Fruit fly (Drosophila melanogaster) whole organism, embryonic: ENCODE results near the gene CG43051.
A peak's percentile ranks its signal among the peaks of the same experiment; 100 is the strongest.

Experiments
- Atf3 ChIP-seq: fragments of 200-800 bp; sonication (Bioruptor generic); optimal IDR thresholded peaks from 3 replicates; lab custom pipeline; 2016; ENCODE audit warnings: missing biosample characterization, missing genetic modification characterization
- CG10267 ChIP-seq: fragments of 200-800 bp; sonication (Bioruptor generic); optimal IDR thresholded peaks from 2 replicates; lab custom pipeline; 2018; ENCODE audit warnings: missing biosample characterization, mild to moderate bottlenecking, missing genetic modification characterization, moderate library complexity
- CG10431 ChIP-seq: fragments of 200-800 bp; sonication (Bioruptor generic); optimal IDR thresholded peaks from 3 replicates; lab custom pipeline; 2018; ENCODE audit warnings: missing biosample characterization, mild to moderate bottlenecking, missing genetic modification characterization
- CG11093 ChIP-seq: fragments of 200-800 bp; sonication (Bioruptor generic); IDR thresholded peaks from 3 replicates; pipeline ENCODE4 v1.3.6; 2022; ENCODE audit warnings: missing biosample characterization, missing genetic modification characterization
- CG11696 ChIP-seq: fragments of 200-800 bp; sonication (Bioruptor generic); IDR thresholded peaks from 2 replicates; pipeline ENCODE4 v1.3.6; 2022; ENCODE audit warnings: missing biosample characterization, missing genetic modification characterization
- CG12155 ChIP-seq: fragments of 200-800 bp; sonication (Bioruptor generic); optimal IDR thresholded peaks from 3 replicates; lab custom pipeline; 2016; ENCODE audit warnings: missing biosample characterization, missing genetic modification characterization
- CG12744 ChIP-seq: fragments of 200-800 bp; sonication (Bioruptor generic); optimal IDR thresholded peaks from 2 replicates; lab custom pipeline; 2016; ENCODE audit warnings: missing biosample characterization, missing genetic modification characterization
- CG13123 ChIP-seq: fragments of 200-800 bp; sonication (Bioruptor generic); optimal IDR thresholded peaks from 2 replicates; lab custom pipeline; 2016; ENCODE audit warnings: missing biosample characterization, missing genetic modification characterization
- CG13894 ChIP-seq: fragments of 200-800 bp; sonication (Bioruptor generic); optimal IDR thresholded peaks from 3 replicates; lab custom pipeline; 2018; ENCODE audit warnings: missing biosample characterization, mild to moderate bottlenecking, missing genetic modification characterization, moderate library complexity
- CG14050 ChIP-seq: fragments of 200-800 bp; sonication (Bioruptor generic); IDR thresholded peaks from 3 replicates; pipeline ENCODE4 v1.3.6; 2022; ENCODE audit warnings: missing biosample characterization, missing genetic modification characterization
- CG14710 ChIP-seq: fragments of 200-800 bp; sonication (Bioruptor generic); optimal IDR thresholded peaks from 3 replicates; lab custom pipeline; 2019; ENCODE audit warnings: missing biosample characterization, mild to moderate bottlenecking, missing genetic modification characterization, moderate library complexity
- CG14965 ChIP-seq: fragments of 200-800 bp; sonication (Bioruptor generic); optimal IDR thresholded peaks from 2 replicates; lab custom pipeline; 2016; ENCODE audit warnings: missing biosample characterization, missing genetic modification characterization, borderline replicate concordance
- CG16863 ChIP-seq: fragments of 200-800 bp; sonication (Bioruptor generic); optimal IDR thresholded peaks from 3 replicates; lab custom pipeline; 2016; ENCODE audit warnings: missing biosample characterization, missing genetic modification characterization
- CG17802 ChIP-seq: fragments of 200-800 bp; sonication (Bioruptor generic); optimal IDR thresholded peaks from 2 replicates; lab custom pipeline; 2018; ENCODE audit warnings: missing biosample characterization, mild to moderate bottlenecking, missing genetic modification characterization, moderate library complexity
- CG17829 ChIP-seq: fragments of 200-800 bp; optimal IDR thresholded peaks from 2 replicates; lab custom pipeline; 2019; ENCODE audit warnings: missing biosample characterization, mild to moderate bottlenecking, missing genetic modification characterization, moderate library complexity
- CG2202 ChIP-seq: fragments of 200-800 bp; sonication (Bioruptor generic); optimal IDR thresholded peaks from 2 replicates; lab custom pipeline; 2018; ENCODE audit warnings: missing biosample characterization, mild to moderate bottlenecking, missing genetic modification characterization
- CG32532 ChIP-seq: fragments of 200-800 bp; sonication (Bioruptor generic); IDR thresholded peaks from 2 replicates; pipeline ENCODE4 v1.3.6; 2022; ENCODE audit warnings: missing biosample characterization, missing genetic modification characterization
- CG3281 ChIP-seq: fragments of 200-800 bp; sonication (Bioruptor generic); optimal IDR thresholded peaks from 3 replicates; lab custom pipeline; 2017; ENCODE audit warnings: missing biosample characterization, mild to moderate bottlenecking, missing genetic modification characterization
- CG33557 ChIP-seq: fragments of 200-800 bp; sonication (Bioruptor generic); optimal IDR thresholded peaks from 2 replicates; lab custom pipeline; 2019; ENCODE audit warnings: missing biosample characterization, mild to moderate bottlenecking, missing genetic modification characterization, moderate library complexity
- CG34224 ChIP-seq: fragments of 200-800 bp; sonication (Bioruptor generic); IDR thresholded peaks from 3 replicates; pipeline ENCODE4 v1.3.6; 2022; ENCODE audit warnings: missing biosample characterization, missing genetic modification characterization; ENCODE audit not compliant: partially characterized antibody
- CG4730 ChIP-seq: fragments of 200-800 bp; sonication (Bioruptor generic); IDR thresholded peaks from 2 replicates; pipeline ENCODE4 v1.3.6; 2022; ENCODE audit warnings: missing biosample characterization, missing genetic modification characterization
- CG7963 ChIP-seq: fragments of 200-800 bp; sonication (Bioruptor generic); IDR thresholded peaks from 3 replicates; pipeline ENCODE4 v1.3.6; 2022; ENCODE audit warnings: missing biosample characterization, missing genetic modification characterization; ENCODE audit not compliant: partially characterized antibody
- CG9437 ChIP-seq: fragments of 200-800 bp; sonication (Bioruptor generic); optimal IDR thresholded peaks from 2 replicates; lab custom pipeline; 2018; ENCODE audit warnings: missing biosample characterization, mild to moderate bottlenecking, missing genetic modification characterization
- D19B ChIP-seq: fragments of 200-800 bp; sonication (Bioruptor generic); optimal IDR thresholded peaks from 2 replicates; lab custom pipeline; 2017; ENCODE audit warnings: missing biosample characterization, mild to moderate bottlenecking, missing genetic modification characterization
- Dfd ChIP-seq, 2 experiments: fragments of >200 bp; optimal IDR thresholded peaks; 2 replicates each; lab custom pipeline; 2017; ENCODE audit warnings: missing biosample characterization in 2 of 2, missing genetic modification characterization in 2 of 2
- Drgx ChIP-seq: fragments of 200-800 bp; sonication (Bioruptor generic); IDR thresholded peaks from 2 replicates; pipeline ENCODE4 v1.3.6; 2022; ENCODE audit warnings: missing biosample characterization, missing genetic modification characterization
- Eip74EF ChIP-seq, 2 experiments: fragments of 200-800 bp in 1 of 2; fragments of >200 bp in 1 of 2; sonication (Bioruptor generic) in 1 of 2; optimal IDR thresholded peaks; 2 replicates each; lab custom pipeline; 2017 to 2019; ENCODE audit warnings: missing biosample characterization in 2 of 2, missing genetic modification characterization in 2 of 2, mild to moderate bottlenecking in 1 of 2, moderate library complexity in 1 of 2
- Ets65A ChIP-seq: fragments of 200-800 bp; sonication (Bioruptor generic); peaks from one replicate; lab custom pipeline; 2016; ENCODE audit warnings: missing biosample characterization, missing genetic modification characterization
- Fer2 ChIP-seq: fragments of 200-800 bp; sonication (Bioruptor generic); optimal IDR thresholded peaks from 2 replicates; lab custom pipeline; 2018; ENCODE audit warnings: missing biosample characterization, mild to moderate bottlenecking, missing genetic modification characterization, moderate library complexity
- HHEX ChIP-seq: fragments of 200-800 bp; sonication (Bioruptor generic); optimal IDR thresholded peaks from 3 replicates; lab custom pipeline; 2017; ENCODE audit warnings: missing biosample characterization, mild to moderate bottlenecking, missing genetic modification characterization, missing genetic modification reagents
- Hsf ChIP-seq: fragments of 200-800 bp; sonication (Bioruptor generic); optimal IDR thresholded peaks from 3 replicates; lab custom pipeline; 2016; ENCODE audit warnings: missing biosample characterization, missing genetic modification characterization
- NC2β ChIP-seq: fragments of 200-800 bp; sonication (Bioruptor generic); optimal IDR thresholded peaks from 2 replicates; lab custom pipeline; 2016; ENCODE audit warnings: missing biosample characterization, missing genetic modification characterization
- Scr ChIP-seq: fragments of 200-800 bp; sonication (Bioruptor generic); IDR thresholded peaks from 2 replicates; pipeline ENCODE4 v1.3.6; 2022; ENCODE audit warnings: missing biosample characterization, missing genetic modification characterization; ENCODE audit not compliant: partially characterized antibody
- ac ChIP-seq: fragments of 200-800 bp; sonication (Bioruptor generic); optimal IDR thresholded peaks from 3 replicates; lab custom pipeline; 2017; ENCODE audit warnings: missing biosample characterization, mild to moderate bottlenecking, missing genetic modification characterization
- ase ChIP-seq: fragments of 200-800 bp; sonication (Bioruptor generic); IDR thresholded peaks from 3 replicates; pipeline ENCODE4 v1.3.6; 2022; ENCODE audit warnings: missing biosample characterization, missing genetic modification characterization
- bowl ChIP-seq: fragments of 200-800 bp; sonication (Bioruptor generic); IDR thresholded peaks from 2 replicates; pipeline ENCODE4 v1.3.6; 2022; ENCODE audit warnings: missing biosample characterization, missing genetic modification characterization
- cg ChIP-seq: fragments of 200-800 bp; sonication (Bioruptor generic); optimal IDR thresholded peaks from 3 replicates; lab custom pipeline; 2019; ENCODE audit warnings: missing biosample characterization, mild to moderate bottlenecking, missing genetic modification characterization, moderate library complexity
- da ChIP-seq: fragments of 200-800 bp; sonication (Bioruptor generic); optimal IDR thresholded peaks from 2 replicates; lab custom pipeline; 2016; ENCODE audit warnings: missing biosample characterization, missing genetic modification characterization
- dysf ChIP-seq: fragments of 200-800 bp; sonication (Bioruptor generic); IDR thresholded peaks from 3 replicates; pipeline ENCODE4 v1.3.6; 2022; ENCODE audit warnings: missing biosample characterization, missing genetic modification characterization
- fru ChIP-seq: fragments of >200 bp; optimal IDR thresholded peaks from 2 replicates; lab custom pipeline; 2017
- ind ChIP-seq: fragments of 200-800 bp; sonication (Bioruptor generic); optimal IDR thresholded peaks from 3 replicates; lab custom pipeline; 2016; ENCODE audit warnings: missing biosample characterization, missing genetic modification characterization
- jumu ChIP-seq: fragments of 200-800 bp; sonication (Bioruptor generic); optimal IDR thresholded peaks from 3 replicates; lab custom pipeline; 2016; ENCODE audit warnings: missing biosample characterization, missing genetic modification characterization
- nerfin-2 ChIP-seq: fragments of 200-800 bp; sonication (Bioruptor generic); IDR thresholded peaks from 2 replicates; pipeline ENCODE4 v1.3.6; 2022; ENCODE audit warnings: missing biosample characterization, missing genetic modification characterization; ENCODE audit not compliant: partially characterized antibody
- oc ChIP-seq: fragments of 200-800 bp; sonication (Bioruptor generic); optimal IDR thresholded peaks from 2 replicates; lab custom pipeline; 2018; ENCODE audit warnings: missing biosample characterization, mild to moderate bottlenecking, missing genetic modification characterization, moderate library complexity
- pita ChIP-seq: fragments of 200-800 bp; sonication (Bioruptor generic); optimal IDR thresholded peaks from 2 replicates; lab custom pipeline; 2017; ENCODE audit warnings: missing biosample characterization, mild to moderate bottlenecking, missing genetic modification characterization
- rib ChIP-seq: fragments of 200-800 bp; sonication (Bioruptor generic); IDR thresholded peaks from 2 replicates; pipeline ENCODE4 v1.3.6; 2022; ENCODE audit warnings: missing biosample characterization, missing genetic modification characterization
- scrt ChIP-seq: fragments of 200-800 bp; sonication (Bioruptor generic); optimal IDR thresholded peaks from 2 replicates; lab custom pipeline; 2018; ENCODE audit warnings: missing biosample characterization, mild to moderate bottlenecking, missing genetic modification characterization, moderate library complexity
- sd ChIP-seq: fragments of 200-800 bp; sonication (Bioruptor generic); optimal IDR thresholded peaks from 3 replicates; lab custom pipeline; 2018; ENCODE audit warnings: missing biosample characterization, mild to moderate bottlenecking, missing genetic modification characterization, moderate library complexity
- sqz ChIP-seq: fragments of 200-800 bp; sonication (Bioruptor generic); optimal IDR thresholded peaks from 3 replicates; lab custom pipeline; 2018; ENCODE audit warnings: missing biosample characterization, mild to moderate bottlenecking, missing genetic modification characterization
- toy ChIP-seq: fragments of 200-800 bp; sonication (Bioruptor generic); IDR thresholded peaks from 2 replicates; pipeline ENCODE4 v1.3.6; 2022; ENCODE audit warnings: missing biosample characterization, missing genetic modification characterization
- wek ChIP-seq: fragments of 200-800 bp; sonication (Bioruptor generic); optimal IDR thresholded peaks from 3 replicates; lab custom pipeline; 2018; ENCODE audit warnings: missing biosample characterization, mild to moderate bottlenecking, missing genetic modification characterization, moderate library complexity
- zfh1 ChIP-seq: fragments of 200-800 bp; sonication (Bioruptor generic); IDR thresholded peaks from 3 replicates; pipeline ENCODE4 v1.3.6; 2022; ENCODE audit warnings: missing biosample characterization, missing genetic modification characterization

The CG43051 gene

DNA sequence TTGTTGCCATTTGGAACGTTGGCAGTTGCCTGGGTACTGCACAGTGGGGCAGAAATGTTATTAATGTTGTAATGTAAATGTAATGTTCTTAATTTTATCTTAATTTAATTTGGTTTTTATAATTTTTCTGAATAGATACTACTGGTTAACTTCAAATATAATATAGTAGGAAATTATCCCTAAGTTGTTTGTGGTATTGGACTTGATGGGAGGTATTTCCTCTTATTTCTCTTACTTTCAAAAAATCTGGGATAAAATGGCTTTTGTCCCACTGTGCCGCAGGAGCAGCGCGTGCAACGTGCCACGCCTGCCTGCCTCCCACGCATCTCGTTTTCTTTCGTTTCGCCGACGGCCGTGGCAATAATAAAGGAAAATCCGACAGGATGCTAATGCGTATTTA lies 41.2 kb downstream of the CG43051 start (continued):
- no peak for TF ChIP-seq D19B (GFP tag; lab: Kevin White, UChicago)
- TF ChIP-seq ac (GFP tag; lab: Kevin White, UChicago): no peak
- TF ChIP-seq CG9437 (GFP tag; lab: Kevin White, UChicago): no peak
- peak; percentile 2 for TF ChIP-seq ind
- TF ChIP-seq CG11696 (GFP tag; lab: Robert Waterston, UW): peak; percentile 22; the same call in 1 of the 2 replicates
- no peak for TF ChIP-seq nerfin-2 (GFP tag; lab: Robert Waterston, UW)
- TF ChIP-seq CG2202 (tag; lab: Kevin White, UChicago): no peak
- 0 out of 2 replicates have a peak, but pooled peaks have one; percentile 37 for TF ChIP-seq CG4730
- no peak for TF ChIP-seq CG7963 (GFP tag; lab: Robert Waterston, UW)
- TF ChIP-seq CG14965 (GFP tag; lab: Kevin White, UChicago): no peak
- TF ChIP-seq HHEX (GFP tag; lab: Kevin White, UChicago): peak; percentile 33
- TF ChIP-seq CG10267 (tag; lab: Kevin White, UChicago): peak; percentile 42
- no peak for TF ChIP-seq NC2β
- TF ChIP-seq Drgx (GFP tag; lab: Robert Waterston, UW): no peak
- no peak for TF ChIP-seq sqz (GFP tag; lab: Kevin White, UChicago)
- no peak for TF ChIP-seq zfh1 (GFP tag; lab: Robert Waterston, UW)
- no peak for TF ChIP-seq Dfd (GFP tag; optimal IDR thresholded peaks at IDR 0.05; lab: Kevin White, UChicago)
- no peak for TF ChIP-seq CG13123 (GFP tag; lab: Kevin White, UChicago)
- peak; percentile 52 for TF ChIP-seq CG17829 (tag; lab: Kevin White, UChicago)
- no peak for TF ChIP-seq CG10431 (GFP tag; lab: Kevin White, UChicago)
- TF ChIP-seq toy: no peak
- TF ChIP-seq Eip74EF (GFP tag; optimal IDR thresholded peaks at IDR 0.05; lab: Kevin White, UChicago): no peak
- no peak for TF ChIP-seq CG12155 (GFP tag; lab: Kevin White, UChicago)
- no peak for TF ChIP-seq Hsf
- no peak for TF ChIP-seq rib
- peak; percentile 19; the same call in 1 of the 2 replicates for TF ChIP-seq CG32532 (GFP tag; lab: Robert Waterston, UW)
- TF ChIP-seq jumu (GFP tag; lab: Kevin White, UChicago): no peak
- no peak for TF ChIP-seq CG16863 (GFP tag; lab: Kevin White, UChicago)
- TF ChIP-seq fru (lab: Kevin White, UChicago): no peak
- TF ChIP-seq CG14710: peak; percentile 26
- no peak for TF ChIP-seq CG33557 (GFP tag; lab: Kevin White, UChicago)
- no peak for TF ChIP-seq CG34224 (GFP tag; lab: Robert Waterston, UW)
- TF ChIP-seq CG14050: no peak
- peak; percentile 21 for TF ChIP-seq CG13894
- no peak for TF ChIP-seq dysf
- TF ChIP-seq Fer2 (tag; lab: Kevin White, UChicago): no peak
- TF ChIP-seq pita (GFP tag; lab: Kevin White, UChicago): no peak
- no peak for TF ChIP-seq da (GFP tag; lab: Kevin White, UChicago)
- TF ChIP-seq ase: no peak
- TF ChIP-seq Ets65A (GFP tag; lab: Kevin White, UChicago): no peak
- TF ChIP-seq CG12744: no peak
- TF ChIP-seq cg (GFP tag; lab: Kevin White, UChicago): no peak
- no peak for TF ChIP-seq Scr (GFP tag; lab: Robert Waterston, UW)
- TF ChIP-seq CG11093 (GFP tag; lab: Robert Waterston, UW): no peak
- TF ChIP-seq sd (tag; lab: Kevin White, UChicago): no peak
- no peak for TF ChIP-seq bowl (GFP tag; lab: Robert Waterston, UW)
- no peak for TF ChIP-seq oc (tag; lab: Kevin White, UChicago)
- TF ChIP-seq Atf3 (GFP tag; lab: Kevin White, UChicago): no peak
- no peak for TF ChIP-seq wek (GFP tag; lab: Kevin White, UChicago)
- peak; percentile 12 for TF ChIP-seq CG17802 (tag; lab: Kevin White, UChicago)
- no peak for TF ChIP-seq scrt (GFP tag; lab: Kevin White, UChicago)
- peak; percentile 46 for TF ChIP-seq CG3281 (GFP tag; lab: Kevin White, UChicago)
